Worm (Caenorhabditis elegans) whole organism, L4 larva: Measurements from ENCODE around the gene sru-11.

Experiments used
- R02D3.7 ChIP-seq: fragments of 150-350 bp; sonication (generic microtip); optimal IDR thresholded peaks from 3 replicates; lab custom pipeline; 2014; ENCODE audit warnings: missing biosample characterization, missing genetic modification characterization
- ama-1 ChIP-seq: fragments of 150-350 bp; optimal IDR thresholded peaks from 2 replicates; lab custom pipeline; 2014; ENCODE audit warnings: inconsistent platforms, mixed read lengths
- arid-1 ChIP-seq: fragments of 200-800 bp; sonication (Bioruptor generic); conservative IDR thresholded peaks from 2 replicates; pipeline ENCODE4 v1.3.6; 2022; ENCODE audit warnings: missing genetic modification reagents, missing genetic modification characterization, missing compliant biosample characterization
- ces-1 ChIP-seq: fragments of 150-350 bp; sonication (generic microtip); optimal IDR thresholded peaks from 4 replicates; lab custom pipeline; 2014; ENCODE audit warnings: missing biosample characterization, missing genetic modification reagents, missing genetic modification characterization
- daf-16 ChIP-seq, 3 experiments: sonication (generic microtip); optimal IDR thresholded peaks; 2 replicates each; lab custom pipeline; 2016 to 2017; ENCODE audit warnings: missing genetic modification characterization in 3 of 3, missing genetic modification reagents in 3 of 3, mild to moderate bottlenecking in 2 of 3, missing compliant biosample characterization in 2 of 3, missing biosample characterization in 1 of 3, moderate library complexity in 1 of 3
- dmd-9 ChIP-seq: fragments of 200-800 bp; sonication (Bioruptor generic); IDR thresholded peaks from 2 replicates; pipeline ENCODE4 v1.3.6; 2022; ENCODE audit warnings: missing genetic modification reagents, missing genetic modification characterization, missing compliant biosample characterization
- nhr-25 ChIP-seq: sonication (generic microtip); optimal IDR thresholded peaks from 2 replicates; lab custom pipeline; 2017; ENCODE audit warnings: missing genetic modification characterization, mild to moderate bottlenecking, missing compliant biosample characterization, antibody characterized with exemption, moderate library complexity, borderline replicate concordance; ENCODE audit not compliant: insufficient read depth
- nhr-76 ChIP-seq: fragments of 150-350 bp; optimal IDR thresholded peaks from 2 replicates; lab custom pipeline; 2014; ENCODE audit warnings: missing biosample characterization, missing genetic modification characterization
- nhr-77 ChIP-seq: fragments of 150-350 bp; optimal IDR thresholded peaks from 2 replicates; lab custom pipeline; 2014; ENCODE audit warnings: missing biosample characterization, missing genetic modification characterization
- saeg-2 ChIP-seq: fragments of 200-800 bp; sonication (Bioruptor generic); IDR thresholded peaks from 2 replicates; pipeline ENCODE4 v1.3.6; 2022; ENCODE audit warnings: missing genetic modification reagents, missing genetic modification characterization, missing compliant biosample characterization
- unc-62 ChIP-seq, 3 experiments: fragments of 150-350 bp in 1 of 3; sonication (generic microtip); optimal IDR thresholded peaks in 2 of 3; peaks in 1 of 3; 1 replicate in 1 of 3; 2 replicates in 2 of 3; lab custom pipeline; 2014 to 2017; ENCODE audit warnings: missing biosample characterization in 3 of 3, missing genetic modification characterization in 3 of 3, missing genetic modification reagents in 3 of 3, missing genotype in 1 of 3
- ztf-7 ChIP-seq: fragments of 150-350 bp; optimal IDR thresholded peaks from 2 replicates; lab custom pipeline; 2014; ENCODE audit warnings: missing biosample characterization, missing genetic modification characterization

- TF ChIP-seq saeg-2 (GFP tag; lab: Robert Waterston, UW) (no peak), nhr-25 (no peak), arid-1 (no peak), dmd-9 (GFP tag; lab: Robert Waterston, UW) (no peak), daf-16 (GFP tag; optimal IDR thresholded peaks at IDR 0.05; lab: Kevin White, UChicago) (no peak), daf-16 (tag; optimal IDR thresholded peaks at IDR 0.05; lab: Kevin White, UChicago) (peak; percentile 80), ztf-7 (tag; lab: Kevin White, UChicago) (peak; percentile 18), R02D3.7 (tag; lab: Kevin White, UChicago) (no peak), unc-62 (GFP tag; optimal IDR thresholded peaks at IDR 0.05 in 1 of 2; lab: Kevin White, UChicago) (no peak), unc-62 (tag; optimal IDR thresholded peaks at IDR 0.05; lab: Kevin White, UChicago) (no peak), ces-1 (no peak), nhr-77 (tag; lab: Kevin White, UChicago) (no peak), ama-1 (no peak), nhr-76 (tag; lab: Kevin White, UChicago) (no peak)
Measured at ce11 chrIV:13633165-13633564, 48.4 kb downstream of the sru-11 start, which contains the start of gene fbxa-98.
